Worm (Caenorhabditis elegans): ENCODE results near the gene parg-1.

parg-1 gene

ce11 chrIV:8758620-8759019 lies 12.6 kb downstream of the parg-1 start:
- TF ChIP-seq unc-55 (GFP tag; optimal IDR thresholded peaks at IDR 0.05) (peak; percentile 85), nhr-10 (tag; optimal IDR thresholded peaks at IDR 0.05) (no peak), crh-2 (tag; optimal IDR thresholded peaks at IDR 0.05) (peak; percentile 50), lsy-2 (tag; optimal IDR thresholded peaks at IDR 0.05) (peak in 1 of 2 experiments; percentile 64), nhr-129 (tag; optimal IDR thresholded peaks at IDR 0.05) (peak; percentile 37), elt-1 (tag; optimal IDR thresholded peaks at IDR 0.05) (no peak), zag-1 (tag; optimal IDR thresholded peaks at IDR 0.05) (peak; percentile 50), lin-13 (GFP tag; optimal IDR thresholded peaks at IDR 0.05) (peak; percentile 34), fos-1 (tag; optimal IDR thresholded peaks at IDR 0.05) (peak; percentile 26), elt-3 (tag; optimal IDR thresholded peaks at IDR 0.05) (no peak), C34F6.9 (tag; optimal IDR thresholded peaks at IDR 0.05) (peak; percentile 54)

DNA sequence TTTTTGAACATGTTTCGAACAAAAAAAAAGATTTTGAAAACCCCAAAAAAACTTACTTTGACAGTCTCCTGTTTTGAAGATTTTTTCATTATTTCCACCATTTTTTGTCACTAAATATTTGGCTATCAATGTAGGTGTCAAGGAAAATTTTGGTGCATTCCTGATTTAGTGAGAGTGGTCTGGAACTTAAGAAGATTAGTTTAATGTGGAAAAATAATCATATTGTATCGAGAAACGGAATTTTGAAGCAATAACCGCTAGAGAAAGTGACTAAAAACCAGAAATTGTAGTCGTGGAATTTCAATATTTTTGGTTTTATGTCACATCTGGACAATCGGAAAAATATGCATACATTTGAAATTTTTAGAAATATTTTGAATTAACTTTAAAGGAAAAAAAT lies 15.8 kb downstream of the parg-1 start, which contains the start of the genes F20C5.11 and klp-11:
F20C5.11 (minus strand) TSS at position 101 of the 400 bp plus-strand sequence.
klp-11 (minus strand) TSS at position 171 of the 400 bp plus-strand sequence.
- TF ChIP-seq sem-4 (tag; optimal IDR thresholded peaks at IDR 0.05) (no peak), peb-1 (tag; optimal IDR thresholded peaks at IDR 0.05) (no peak), elt-3 (tag; optimal IDR thresholded peaks at IDR 0.05) (no peak)

- TF ChIP-seq sma-9 (GFP tag; optimal IDR thresholded peaks at IDR 0.05) (peak; percentile 62), sma-9 (tag; optimal IDR thresholded peaks at IDR 0.05) (no peak), crh-2 (tag; optimal IDR thresholded peaks at IDR 0.05) (no peak), nhr-6 (tag; optimal IDR thresholded peaks at IDR 0.05) (peak; percentile 76), ceh-16 (tag; optimal IDR thresholded peaks at IDR 0.05) (no peak), nhr-237 (tag; optimal IDR thresholded peaks at IDR 0.05) (no peak), zag-1 (tag; optimal IDR thresholded peaks at IDR 0.05) (peak; percentile 49), ztf-11 (tag; optimal IDR thresholded peaks at IDR 0.05) (no peak), alr-1 (tag; optimal IDR thresholded peaks at IDR 0.05) (no peak), F13H6.1 (tag; optimal IDR thresholded peaks at IDR 0.05) (peak; percentile 49), lin-13 (GFP tag; optimal IDR thresholded peaks at IDR 0.05) (peak; percentile 43), mab-5 (tag; optimal IDR thresholded peaks at IDR 0.05) (peak; percentile 0), lsy-2 (tag; optimal IDR thresholded peaks at IDR 0.05) (peak; percentile 40 to 71), sem-4 (tag; optimal IDR thresholded peaks at IDR 0.05) (peak; percentile 50), nhr-77 (tag; optimal IDR thresholded peaks at IDR 0.05) (no peak), unc-55 (GFP tag; optimal IDR thresholded peaks at IDR 0.05) (peak; percentile 93), C34F6.9 (tag; optimal IDR thresholded peaks at IDR 0.05) (peak; percentile 84), nhr-129 (tag; optimal IDR thresholded peaks at IDR 0.05) (peak; percentile 66), sma-3 (GFP tag; optimal IDR thresholded peaks at IDR 0.05) (no peak)
These were observed 16.4 kb downstream of the parg-1 start for ce11 chrIV:8762471-8762870.

DNA sequence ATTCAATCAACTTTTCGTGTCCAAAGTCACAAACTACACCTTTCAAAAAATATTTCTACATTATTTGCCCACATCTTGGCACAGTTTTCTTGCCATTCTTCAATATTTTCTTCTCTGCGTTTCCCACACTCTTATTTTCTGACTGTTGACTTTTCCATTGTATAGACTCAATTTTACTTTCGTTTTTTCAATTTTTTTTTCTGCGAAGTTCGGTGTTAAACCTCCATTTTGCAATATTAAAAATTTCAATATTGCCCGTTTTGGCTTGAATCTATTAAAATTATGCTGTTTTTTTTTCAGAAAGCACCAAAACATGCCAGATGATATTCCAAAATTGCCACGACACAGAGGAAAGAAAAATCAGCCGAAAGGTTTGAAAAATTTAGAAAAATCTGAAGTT lies 18.5 kb downstream of the parg-1 start, which contains the start of gene cdc-50.B:
cdc-50.B (plus strand) TSS at position 301 of the 400 bp plus-strand sequence.
- TF ChIP-seq nhr-10 (tag; optimal IDR thresholded peaks at IDR 0.05) = no peak
- TF ChIP-seq nhr-12 (tag; optimal IDR thresholded peaks at IDR 0.05) = no peak
- no peak for TF ChIP-seq ZK546.5 (tag; optimal IDR thresholded peaks at IDR 0.05)
- TF ChIP-seq ztf-4 (tag; optimal IDR thresholded peaks at IDR 0.05) = no peak
- TF ChIP-seq lin-11 (tag; optimal IDR thresholded peaks at IDR 0.05) = no peak
- TF ChIP-seq R02D3.7 (tag; optimal IDR thresholded peaks at IDR 0.05) = no peak
- TF ChIP-seq ceh-82 (tag; optimal IDR thresholded peaks at IDR 0.05) = no peak
- TF ChIP-seq mbf-1 (tag; optimal IDR thresholded peaks at IDR 0.05) = no peak
- no peak for TF ChIP-seq nhr-21 (tag; optimal IDR thresholded peaks at IDR 0.05)
- no peak for TF ChIP-seq aly-2 (tag; optimal IDR thresholded peaks at IDR 0.05)
- no peak for TF ChIP-seq lin-13 (GFP tag; optimal IDR thresholded peaks at IDR 0.05)
- no peak for TF ChIP-seq nhr-11 (tag; optimal IDR thresholded peaks at IDR 0.05)
- TF ChIP-seq nhr-77 (tag; optimal IDR thresholded peaks at IDR 0.05) = no peak
- TF ChIP-seq unc-55 (GFP tag; optimal IDR thresholded peaks at IDR 0.05) = no peak
- no peak for TF ChIP-seq ceh-16 (tag; optimal IDR thresholded peaks at IDR 0.05)

ce11 chrIV:8769539-8769938 lies 23.5 kb downstream of the parg-1 start, which contains the start of gene F20C5.5:
F20C5.5 (minus strand) TSS chrIV:8769639.
- TF ChIP-seq elt-3 (tag; optimal IDR thresholded peaks at IDR 0.05) (no peak), crh-2 (tag; optimal IDR thresholded peaks at IDR 0.05) (no peak), unc-55 (GFP tag; optimal IDR thresholded peaks at IDR 0.05) (no peak), ZK546.5 (tag; optimal IDR thresholded peaks at IDR 0.05) (no peak), zag-1 (tag; optimal IDR thresholded peaks at IDR 0.05) (no peak)
